Worm (Caenorhabditis elegans): ENCODE measurements around the gene Y111B2A.12.

ce11 chrIII:12614161-12614560 lies 5.1 kb downstream of the Y111B2A.12 start:
- no peak for TF ChIP-seq fos-1 (tag; optimal IDR thresholded peaks at IDR 0.05)
- TF ChIP-seq nhr-48 (tag; optimal IDR thresholded peaks at IDR 0.05) = no peak
- no peak for TF ChIP-seq F37D6.2 (tag; optimal IDR thresholded peaks at IDR 0.05)
- TF ChIP-seq lsy-2 (tag; optimal IDR thresholded peaks at IDR 0.05) = no peak
- TF ChIP-seq daf-12 (tag; optimal IDR thresholded peaks at IDR 0.05) = no peak
- TF ChIP-seq unc-130 (GFP tag; optimal IDR thresholded peaks at IDR 0.05) = no peak
- TF ChIP-seq nhr-28 (tag; optimal IDR thresholded peaks at IDR 0.05) = no peak
- TF ChIP-seq T20F7.1 (GFP tag; optimal IDR thresholded peaks at IDR 0.05) = no peak
- no peak for TF ChIP-seq php-3 (GFP tag; IDR thresholded peaks at IDR 0.05)
- no peak for TF ChIP-seq R02D3.7 (tag; optimal IDR thresholded peaks at IDR 0.05)
- no peak for TF ChIP-seq nhr-237 (tag; optimal IDR thresholded peaks at IDR 0.05)
- TF ChIP-seq Y75B8A.6 (GFP tag; IDR thresholded peaks at IDR 0.05) = no peak
- TF ChIP-seq daf-8 (GFP tag; IDR thresholded peaks at IDR 0.05) = no peak
- no peak for TF ChIP-seq lim-7 (GFP tag; IDR thresholded peaks at IDR 0.05)

All from whole organism, L4 larva.